Fruit fly (Drosophila melanogaster) ovary, adult (tissue): Measurements from ENCODE around the gene CG42299.

Source experiments
- CG17801 ChIP-seq: fragments of 200-800 bp; optimal IDR thresholded peaks from 2 replicates; lab custom pipeline; 2019; ENCODE audit warnings: missing biosample characterization, mild to moderate bottlenecking, missing genetic modification characterization, moderate library complexity; ENCODE audit not compliant: partially characterized antibody

The CG42299 gene

dm6 chrX:15601285-15601684 lies 25.8 kb upstream of the CG42299 start:
- TF ChIP-seq CG17801 (GFP tag; lab: Kevin White, UChicago) = no peak

dm6 chrX:15599697-15600096 lies 24.2 kb upstream of the CG42299 start:
- no peak for TF ChIP-seq CG17801 (GFP tag; lab: Kevin White, UChicago)

dm6 chrX:15594230-15594857 lies 18.9 kb upstream of the CG42299 start:
- TF ChIP-seq CG17801 (GFP tag; lab: Kevin White, UChicago) = no peak

dm6 chrX:15593477-15594229 lies 18.2 kb upstream of the CG42299 start, which contains the start of gene Chsy:
Chsy (minus strand) TSS chrX:15593534.
- TF ChIP-seq CG17801 (GFP tag; lab: Kevin White, UChicago) = no peak

dm6 chrX:15592822-15593476 lies 17.5 kb upstream of the CG42299 start:
- TF ChIP-seq CG17801 (GFP tag; lab: Kevin White, UChicago) = no peak

- no peak for TF ChIP-seq CG17801 (GFP tag; lab: Kevin White, UChicago)
Measured at dm6 chrX:15591721-15592491, 16.4 kb upstream of the CG42299 start.

dm6 chrX:15587433-15587832 lies 11.9 kb upstream of the CG42299 start, which contains the start of gene Alp11:
Alp11 (plus strand) TSS chrX:15587733.
- no peak for TF ChIP-seq CG17801 (GFP tag; lab: Kevin White, UChicago)

dm6 chrX:15583842-15584441 lies 8.5 kb upstream of the CG42299 start:
- TF ChIP-seq CG17801 (GFP tag; lab: Kevin White, UChicago) = no peak

- TF ChIP-seq CG17801 (GFP tag; lab: Kevin White, UChicago) = peak; percentile 60
Measured at dm6 chrX:15582853-15583252, 7.4 kb upstream of the CG42299 start, which contains the start of the genes CG9215 and CG8097. CG9215 (minus strand) TSS chrX:15582874. CG8097 (plus strand) TSS chrX:15583159.

- TF ChIP-seq CG17801 (GFP tag; lab: Kevin White, UChicago) = peak; percentile 79
Measured at dm6 chrX:15579579-15579978, 4.1 kb upstream of the CG42299 start.

- TF ChIP-seq CG17801 (GFP tag; lab: Kevin White, UChicago) = peak; percentile 42
Measured at dm6 chrX:15578043-15578442, 2.6 kb upstream of the CG42299 start, which contains the start of the genes cerv and CG7872. cerv (minus strand) TSS chrX:15578171. CG7872 (plus strand) TSS chrX:15578205.

- no peak for TF ChIP-seq CG17801 (GFP tag; lab: Kevin White, UChicago)
Measured at dm6 chrX:15574384-15574783, 1.1 kb downstream of the CG42299 start, which contains the start of gene CG9213. CG9213 (minus strand) TSS chrX:15574535.

dm6 chrX:15571939-15572338 lies 3.5 kb downstream of the CG42299 start, which contains the start of gene CG15643:
CG15643 (minus strand) TSS chrX:15572149.
- TF ChIP-seq CG17801 (GFP tag; lab: Kevin White, UChicago) = no peak

dm6 chrX:15568983-15569370 lies 6.5 kb downstream of the CG42299 start, which contains the start of gene CG7860:
CG7860 (plus strand) TSS chrX:15568993.
- no peak for TF ChIP-seq CG17801 (GFP tag; lab: Kevin White, UChicago)
